Fruit fly (Drosophila melanogaster): ENCODE results near the gene nyo.

- no peak for TF ChIP-seq h (optimal IDR thresholded peaks at IDR 0.05)
- TF ChIP-seq Myc (optimal IDR thresholded peaks at IDR 0.05) = no peak
- TF ChIP-seq insv (optimal IDR thresholded peaks at IDR 0.05) = no peak
These were observed 28.2 kb upstream of the nyo start for dm6 chr3R:31514582-31514981.
